Worm (Caenorhabditis elegans): ENCODE measurements around the gene F38A5.6.
"Not testable (repeated sequence)": the region's sequence is repeated elsewhere in the genome, so short reads cannot be mapped to it uniquely, and the experiment has no call there.

ce11 chrIV:6598740-6599139 lies 1.5 kb upstream of the F38A5.6 start, which contains the start of gene nspb-5:
- TF ChIP-seq pag-3 (tag; optimal IDR thresholded peaks at IDR 0.05; ENCODE audit: borderline replicate concordance); ets-4 (tag; optimal IDR thresholded peaks at IDR 0.05); rnt-1 (tag; optimal IDR thresholded peaks at IDR 0.05); sox-4 (tag; optimal IDR thresholded peaks at IDR 0.05); K09A11.1 (tag; optimal IDR thresholded peaks at IDR 0.05; ENCODE audit: insufficient read depth); sox-2 (GFP tag; IDR thresholded peaks at IDR 0.05); hlh-30 (tag; optimal IDR thresholded peaks at IDR 0.05; ENCODE audit: insufficient read depth); elt-4 (tag; optimal IDR thresholded peaks at IDR 0.05); fkh-10 (GFP tag; optimal IDR thresholded peaks at IDR 0.05); ama-1 (optimal IDR thresholded peaks at IDR 0.05); che-1 (tag; optimal IDR thresholded peaks at IDR 0.05): not testable (repeated sequence)

Data from whole organism, late embryonic.